Fruit fly (Drosophila melanogaster): ENCODE results near the gene Kat60.

Gene Kat60

dm6 chr3R:5256462-5257146 lies 24.6 kb upstream of the Kat60 start, which contains the start of the genes Enoph and Hph:
Gene Enoph (minus strand): TSS chr3R:5256681.
Gene Hph (plus strand): TSS chr3R:5257037.
- TF ChIP-seq CG17801 (GFP tag; optimal IDR thresholded peaks at IDR 0.05; ENCODE audit: partially characterized antibody) = no peak

- TF ChIP-seq CG17801 (GFP tag; optimal IDR thresholded peaks at IDR 0.05; ENCODE audit: partially characterized antibody) = no peak
Measured at dm6 chr3R:5252853-5253252, 20.8 kb upstream of the Kat60 start, which contains the start of gene CG1113. Gene CG1113 (plus strand): TSS chr3R:5253153.

- peak; percentile 77 for TF ChIP-seq CG17801 (GFP tag; optimal IDR thresholded peaks at IDR 0.05; ENCODE audit: partially characterized antibody)
Measured at dm6 chr3R:5251243-5251865, 19.3 kb upstream of the Kat60 start, which contains the start of gene CtsF. Gene CtsF (minus strand): TSS chr3R:5251745.

dm6 chr3R:5250530-5251242 lies 18.7 kb upstream of the Kat60 start:
- TF ChIP-seq CG17801 (GFP tag; optimal IDR thresholded peaks at IDR 0.05; ENCODE audit: partially characterized antibody) = peak; percentile 50

dm6 chr3R:5249308-5249707 lies 17.3 kb upstream of the Kat60 start:
- TF ChIP-seq CG17801 (GFP tag; optimal IDR thresholded peaks at IDR 0.05; ENCODE audit: partially characterized antibody) = no peak

dm6 chr3R:5246950-5247349 lies 14.9 kb upstream of the Kat60 start:
- TF ChIP-seq CG17801 (GFP tag; optimal IDR thresholded peaks at IDR 0.05; ENCODE audit: partially characterized antibody) = no peak

- no peak for TF ChIP-seq CG17801 (GFP tag; optimal IDR thresholded peaks at IDR 0.05; ENCODE audit: partially characterized antibody)
Measured at dm6 chr3R:5240721-5241120, 8.7 kb upstream of the Kat60 start, which contains the start of gene CG33293. Gene CG33293 (minus strand): TSS chr3R:5240735.

- no peak for TF ChIP-seq CG17801 (GFP tag; optimal IDR thresholded peaks at IDR 0.05; ENCODE audit: partially characterized antibody)
Measured at dm6 chr3R:5237215-5237614, 5.2 kb upstream of the Kat60 start, which contains the start of gene rtp. Gene rtp (minus strand): TSS chr3R:5237315.

- no peak for TF ChIP-seq CG17801 (GFP tag; optimal IDR thresholded peaks at IDR 0.05; ENCODE audit: partially characterized antibody)
Measured at dm6 chr3R:5231383-5232196, 419 bp downstream of the Kat60 start.

dm6 chr3R:5229458-5229857 lies 2.6 kb downstream of the Kat60 start:
- no peak for TF ChIP-seq CG17801 (GFP tag; optimal IDR thresholded peaks at IDR 0.05; ENCODE audit: partially characterized antibody)

- TF ChIP-seq CG17801 (GFP tag; optimal IDR thresholded peaks at IDR 0.05; ENCODE audit: partially characterized antibody) = peak; percentile 4
Measured at dm6 chr3R:5226025-5226424, 6.0 kb downstream of the Kat60 start, which contains the start of gene Vps37B. Gene Vps37B (plus strand): TSS chr3R:5226158.

dm6 chr3R:5223839-5224238 lies 8.2 kb downstream of the Kat60 start, which contains the start of gene CG14664:
Gene CG14664 (plus strand): TSS chr3R:5224139.
- no peak for TF ChIP-seq CG17801 (GFP tag; optimal IDR thresholded peaks at IDR 0.05; ENCODE audit: partially characterized antibody)

dm6 chr3R:5223135-5223534 lies 8.9 kb downstream of the Kat60 start, which contains the start of gene CG2604:
Gene CG2604 (minus strand): TSS chr3R:5223365.
- TF ChIP-seq CG17801 (GFP tag; optimal IDR thresholded peaks at IDR 0.05; ENCODE audit: partially characterized antibody) = peak; percentile 61

dm6 chr3R:5219466-5219865 lies 12.5 kb downstream of the Kat60 start, which contains the start of the genes Prosbeta2R2 and CG1116:
Gene Prosbeta2R2 (minus strand): TSS chr3R:5219528.
Gene CG1116 (plus strand): TSS chr3R:5219657.
- peak; percentile 21 for TF ChIP-seq CG17801 (GFP tag; optimal IDR thresholded peaks at IDR 0.05; ENCODE audit: partially characterized antibody)

Data from ovary, adult (tissue).